Fruit fly (Drosophila melanogaster) ovary, adult (tissue): ENCODE results near the gene tub.
A peak's percentile ranks its signal among the peaks of the same experiment; 100 is the strongest.

Experiments used
- CG17801 ChIP-seq: fragments of 200-800 bp; optimal IDR thresholded peaks from 2 replicates; lab custom pipeline; 2019; ENCODE audit warnings: missing biosample characterization, mild to moderate bottlenecking, missing genetic modification characterization, moderate library complexity; ENCODE audit not compliant: partially characterized antibody

The tub gene

dm6 chr3R:4387490-4387889 lies at the start of gene tub:
TSS of gene tub (plus strand) at chr3R:4387742.
- peak; percentile 14 for TF ChIP-seq CG17801 (GFP tag; lab: Kevin White, UChicago)

DNA sequence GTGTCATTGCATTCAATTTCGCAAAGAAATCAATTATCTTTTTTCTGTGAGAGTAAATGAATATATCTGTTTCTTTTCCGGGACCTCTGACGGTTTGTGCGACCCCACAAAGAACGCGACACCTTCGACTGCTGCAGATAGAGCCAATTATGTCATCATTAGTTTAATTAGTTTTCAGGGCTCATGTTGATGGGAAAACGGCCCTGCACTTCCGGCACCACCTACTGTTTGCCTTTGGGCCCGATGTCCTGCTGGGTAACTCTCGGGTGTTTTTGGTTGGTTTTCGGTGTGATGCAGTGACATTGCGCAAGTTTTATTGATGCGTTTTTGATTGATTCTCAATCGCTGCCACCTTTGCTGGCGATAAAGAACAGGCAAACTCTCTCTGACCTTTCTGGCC lies 47.4 kb upstream of the tub start:
- TF ChIP-seq CG17801 (GFP tag; lab: Kevin White, UChicago): no peak

- TF ChIP-seq CG17801 (GFP tag; lab: Kevin White, UChicago): no peak
Observed at dm6 chr3R:4341177-4341576, 46.4 kb upstream of the tub start.

DNA sequence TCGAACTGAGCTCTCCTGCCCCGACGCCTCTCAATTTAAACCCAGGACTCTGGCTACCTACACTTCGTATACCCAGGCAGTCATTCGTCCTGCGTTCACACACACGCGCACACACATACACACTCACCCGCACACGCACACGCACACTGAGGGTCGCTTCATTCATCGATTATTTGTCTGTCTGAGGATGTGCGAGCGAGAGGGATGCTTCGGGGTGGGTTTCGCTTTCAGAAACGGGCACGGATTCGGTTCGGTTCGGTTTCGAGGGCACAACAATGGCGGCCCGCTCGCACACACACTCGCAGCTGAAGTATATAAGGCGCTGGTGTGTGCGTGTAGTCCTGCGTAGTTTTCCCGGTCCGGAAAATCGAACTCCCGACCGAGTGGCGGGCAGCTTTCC lies 40.9 kb upstream of the tub start, which contains the start of gene hkb:
TSS of gene hkb (minus strand) at position 11 of the 400 bp plus-strand sequence.
- no peak for TF ChIP-seq CG17801 (GFP tag; lab: Kevin White, UChicago)

- TF ChIP-seq CG17801 (GFP tag; lab: Kevin White, UChicago): no peak
Observed at dm6 chr3R:4348197-4348814, 39.2 kb upstream of the tub start.

- no peak for TF ChIP-seq CG17801 (GFP tag; lab: Kevin White, UChicago)
Observed at dm6 chr3R:4350199-4350598, 37.3 kb upstream of the tub start.

- TF ChIP-seq CG17801 (GFP tag; lab: Kevin White, UChicago): no peak
Observed at dm6 chr3R:4353569-4353968, 34.0 kb upstream of the tub start.

- TF ChIP-seq CG17801 (GFP tag; lab: Kevin White, UChicago): no peak
Observed at dm6 chr3R:4359625-4360024, 27.9 kb upstream of the tub start, which contains the start of gene CG1090. TSS of gene CG1090 (plus strand) at chr3R:4359883.

dm6 chr3R:4360668-4361110 lies 26.9 kb upstream of the tub start:
- no peak for TF ChIP-seq CG17801 (GFP tag; lab: Kevin White, UChicago)

- TF ChIP-seq CG17801 (GFP tag; lab: Kevin White, UChicago): no peak
Observed at dm6 chr3R:4362010-4362409, 25.5 kb upstream of the tub start.

- peak; percentile 71 for TF ChIP-seq CG17801 (GFP tag; lab: Kevin White, UChicago)
Observed at dm6 chr3R:4378363-4379354, 8.9 kb upstream of the tub start, which contains the start of gene Sfxn1-3. TSS of gene Sfxn1-3 (plus strand) at chr3R:4378600.

DNA sequence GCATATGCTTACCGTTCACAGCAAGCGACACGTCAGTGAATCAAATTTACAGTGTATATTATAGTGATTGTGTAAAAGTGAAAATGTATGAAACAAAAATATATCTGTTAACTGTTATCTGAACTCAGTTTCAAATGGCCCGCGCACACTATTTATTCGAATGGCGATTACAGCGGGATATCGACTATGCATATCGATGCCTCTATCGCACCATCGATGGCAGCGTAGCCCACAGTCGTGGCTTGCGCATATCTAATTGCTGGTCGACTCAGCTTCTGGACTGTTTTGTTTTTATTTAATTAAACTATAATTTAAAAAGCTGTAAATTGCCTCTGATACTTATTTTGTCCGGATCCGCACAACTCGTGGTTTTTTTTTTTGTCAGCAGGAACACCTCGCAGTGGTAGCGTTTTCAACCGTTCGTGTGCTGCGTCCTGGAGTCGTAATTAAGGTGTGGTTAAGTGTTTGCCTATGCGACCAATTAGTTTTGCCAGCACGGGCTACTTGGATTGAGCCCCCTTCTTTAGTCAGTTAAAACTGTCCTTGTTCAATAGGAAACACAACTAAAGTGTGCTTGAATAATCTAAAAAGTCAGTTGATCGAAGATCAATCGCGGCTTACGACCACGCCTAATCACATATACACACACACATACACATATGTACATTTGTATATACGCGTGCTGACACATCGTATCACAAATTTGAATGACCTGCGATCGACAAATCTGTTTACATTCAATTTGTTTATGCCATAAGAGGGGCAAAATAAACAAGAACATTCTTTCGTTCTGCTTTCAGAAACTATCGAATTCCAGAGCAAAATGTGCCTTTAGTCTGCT lies 6.2 kb upstream of the tub start, which contains the start of gene Cont:
TSS of gene Cont (plus strand) at position 228 of the 841 bp plus-strand sequence.
- TF ChIP-seq CG17801 (GFP tag; lab: Kevin White, UChicago): peak; percentile 3

- TF ChIP-seq CG17801 (GFP tag; lab: Kevin White, UChicago): no peak
Observed at dm6 chr3R:4382165-4382564, 5.4 kb upstream of the tub start.

- TF ChIP-seq CG17801 (GFP tag; lab: Kevin White, UChicago): no peak
Observed at dm6 chr3R:4390133-4390532, 2.6 kb downstream of the tub start, which contains the start of gene CG14646. TSS of gene CG14646 (plus strand) at chr3R:4390366.
